Fruit fly (Drosophila melanogaster) whole organism, prepupa: ENCODE results near the gene CG12362.
A peak's percentile ranks its signal among the peaks of the same experiment; 100 is the strongest.

Experiments
- Blimp-1 ChIP-seq: fragments of 200-800 bp; sonication (Bioruptor generic); optimal IDR thresholded peaks from 3 replicates; lab custom pipeline; 2017; ENCODE audit warnings: missing biosample characterization, missing genetic modification characterization, mild to moderate bottlenecking, moderate library complexity, missing genetic modification reagents
- CG10631 ChIP-seq: fragments of 200-800 bp; sonication (Bioruptor generic); optimal IDR thresholded peaks from 2 replicates; lab custom pipeline; 2016; ENCODE audit warnings: missing biosample characterization, missing genetic modification characterization
- CG10669 ChIP-seq: fragments of 200-800 bp; sonication (Bioruptor generic); optimal IDR thresholded peaks from 3 replicates; lab custom pipeline; 2018; ENCODE audit warnings: missing biosample characterization, mild to moderate bottlenecking, missing genetic modification characterization, moderate library complexity
- CG11294 ChIP-seq: fragments of 200-800 bp; sonication (Bioruptor generic); IDR thresholded peaks from 2 replicates; pipeline ENCODE4 v1.3.6; 2022; ENCODE audit warnings: missing biosample characterization, missing genetic modification characterization
- CG11902 ChIP-seq: fragments of 200-800 bp; sonication (Bioruptor generic); optimal IDR thresholded peaks from 3 replicates; lab custom pipeline; 2016; ENCODE audit warnings: missing biosample characterization, missing genetic modification characterization
- CG15336 ChIP-seq: fragments of 200-800 bp; sonication (Bioruptor generic); IDR thresholded peaks from 2 replicates; pipeline ENCODE4 v1.3.6; 2022; ENCODE audit warnings: missing biosample characterization, missing genetic modification characterization
- CG1621 ChIP-seq: fragments of 200-800 bp; sonication (Bioruptor generic); optimal IDR thresholded peaks from 3 replicates; lab custom pipeline; 2018; ENCODE audit warnings: missing biosample characterization, mild to moderate bottlenecking, missing genetic modification characterization
- CG16779 ChIP-seq: fragments of 200-800 bp; sonication (Bioruptor generic); optimal IDR thresholded peaks from 3 replicates; lab custom pipeline; 2017; ENCODE audit warnings: missing biosample characterization, mild to moderate bottlenecking, missing genetic modification characterization
- CG31627 ChIP-seq: fragments of 200-800 bp; sonication (Bioruptor generic); optimal IDR thresholded peaks from 3 replicates; lab custom pipeline; 2016; ENCODE audit warnings: missing biosample characterization, missing genetic modification characterization
- CG32006 ChIP-seq: fragments of 200-800 bp; sonication (Bioruptor generic); optimal IDR thresholded peaks from 3 replicates; lab custom pipeline; 2017; ENCODE audit warnings: missing biosample characterization, mild to moderate bottlenecking, missing genetic modification characterization
- CG34406 ChIP-seq: fragments of 200-800 bp; sonication (Bioruptor generic); optimal IDR thresholded peaks from 3 replicates; lab custom pipeline; 2016; ENCODE audit warnings: missing biosample characterization, missing genetic modification characterization
- CG3919 ChIP-seq: fragments of 200-800 bp; sonication (Bioruptor generic); optimal IDR thresholded peaks from 3 replicates; lab custom pipeline; 2016; ENCODE audit warnings: missing biosample characterization, missing genetic modification characterization
- CG6163 ChIP-seq: fragments of 200-800 bp; sonication (Bioruptor generic); IDR thresholded peaks from 3 replicates; pipeline ENCODE4 v1.3.6; 2022; ENCODE audit warnings: missing biosample characterization, missing genetic modification characterization
- CG6792 ChIP-seq: fragments of 200-800 bp; sonication (Bioruptor generic); optimal IDR thresholded peaks from 3 replicates; lab custom pipeline; 2016; ENCODE audit warnings: missing biosample characterization, missing genetic modification characterization
- CG6808 ChIP-seq: fragments of 200-800 bp; sonication (Bioruptor generic); optimal IDR thresholded peaks from 3 replicates; lab custom pipeline; 2017; ENCODE audit warnings: missing biosample characterization, missing genetic modification characterization, mild to moderate bottlenecking, moderate library complexity, missing genetic modification reagents
- CG6854 ChIP-seq: fragments of 200-800 bp; sonication (Bioruptor generic); optimal IDR thresholded peaks from 2 replicates; lab custom pipeline; 2017; ENCODE audit warnings: missing biosample characterization, mild to moderate bottlenecking, missing genetic modification characterization
- CG8119 ChIP-seq: fragments of 200-800 bp; sonication (Bioruptor generic); IDR thresholded peaks from 3 replicates; pipeline ENCODE4 v1.3.6; 2022; ENCODE audit warnings: missing biosample characterization, missing genetic modification characterization
- CG8319 ChIP-seq: fragments of 200-800 bp; sonication (Bioruptor generic); optimal IDR thresholded peaks from 3 replicates; lab custom pipeline; 2016; ENCODE audit warnings: missing biosample characterization, missing genetic modification characterization
- CG9139 ChIP-seq: fragments of 200-800 bp; sonication (Bioruptor generic); optimal IDR thresholded peaks from 3 replicates; lab custom pipeline; 2017; ENCODE audit warnings: missing biosample characterization, mild to moderate bottlenecking, missing genetic modification characterization
- Eip75B ChIP-seq: fragments of 200-800 bp; sonication (Bioruptor generic); optimal IDR thresholded peaks from 3 replicates; lab custom pipeline; 2016; ENCODE audit warnings: missing biosample characterization, missing genetic modification characterization
- Eip78C ChIP-seq: fragments of 200-800 bp; sonication (Bioruptor generic); peaks from one replicate; lab custom pipeline; 2016; ENCODE audit warnings: missing biosample characterization, missing genetic modification characterization
- Eip93F ChIP-seq: fragments of 200-800 bp; sonication (Bioruptor generic); optimal IDR thresholded peaks from 2 replicates; lab custom pipeline; 2016; ENCODE audit warnings: missing biosample characterization, mild to moderate bottlenecking, missing genetic modification characterization
- Ets21C ChIP-seq: fragments of 200-800 bp; sonication (Bioruptor generic); optimal IDR thresholded peaks from 3 replicates; lab custom pipeline; 2016; ENCODE audit warnings: missing biosample characterization, missing genetic modification characterization
- Ets96B ChIP-seq: fragments of 200-800 bp; optimal IDR thresholded peaks from 2 replicates; lab custom pipeline; 2019; ENCODE audit warnings: missing biosample characterization, mild to moderate bottlenecking, missing genetic modification characterization, moderate library complexity
- Hr38 ChIP-seq: sonication (Bioruptor generic); optimal IDR thresholded peaks from 2 replicates; lab custom pipeline; 2016; ENCODE audit warnings: missing biosample characterization, missing genetic modification characterization
- Lpt ChIP-seq: fragments of 200-800 bp; sonication (Bioruptor generic); optimal IDR thresholded peaks from 3 replicates; lab custom pipeline; 2016; ENCODE audit warnings: missing biosample characterization, missing genetic modification characterization
- Met ChIP-seq: fragments of 200-800 bp; sonication (Bioruptor generic); optimal IDR thresholded peaks from 3 replicates; lab custom pipeline; 2016; ENCODE audit warnings: missing biosample characterization, missing genetic modification characterization
- OdsH ChIP-seq: fragments of 200-800 bp; sonication (Bioruptor generic); optimal IDR thresholded peaks from 3 replicates; lab custom pipeline; 2016; ENCODE audit warnings: missing biosample characterization, missing genetic modification characterization
- Sox102F ChIP-seq: fragments of 200-800 bp; sonication (Bioruptor generic); optimal IDR thresholded peaks from 2 replicates; lab custom pipeline; 2016; ENCODE audit warnings: missing biosample characterization, mild to moderate bottlenecking, missing genetic modification characterization
- Sox14 ChIP-seq: fragments of 200-800 bp; sonication (Bioruptor generic); optimal IDR thresholded peaks from 3 replicates; lab custom pipeline; 2016; ENCODE audit warnings: missing biosample characterization, missing genetic modification characterization
- Sox15 ChIP-seq: fragments of 200-800 bp; sonication (Bioruptor generic); optimal IDR thresholded peaks from 3 replicates; lab custom pipeline; 2016; ENCODE audit warnings: missing biosample characterization, missing genetic modification characterization
- achi ChIP-seq: fragments of 200-800 bp; sonication (Bioruptor generic); optimal IDR thresholded peaks from 3 replicates; lab custom pipeline; 2016; ENCODE audit warnings: missing biosample characterization, missing genetic modification characterization
- cyc ChIP-seq: fragments of 200-800 bp; sonication (Bioruptor generic); optimal IDR thresholded peaks from 3 replicates; lab custom pipeline; 2016; ENCODE audit warnings: missing biosample characterization, missing genetic modification characterization
- dac ChIP-seq: fragments of 200-800 bp; sonication (Bioruptor generic); optimal IDR thresholded peaks from 2 replicates; lab custom pipeline; 2017; ENCODE audit warnings: missing biosample characterization, mild to moderate bottlenecking, missing genetic modification characterization
- eg ChIP-seq: fragments of 200-800 bp; sonication (Bioruptor generic); IDR thresholded peaks from 3 replicates; pipeline ENCODE4 v1.3.6; 2022; ENCODE audit warnings: missing biosample characterization, missing genetic modification characterization
- esn ChIP-seq: fragments of 200-800 bp; sonication (Bioruptor generic); optimal IDR thresholded peaks from 2 replicates; lab custom pipeline; 2016; ENCODE audit warnings: missing biosample characterization, mild to moderate bottlenecking, missing genetic modification characterization, moderate library complexity
- fkh ChIP-seq: fragments of 200-800 bp; sonication (Bioruptor generic); optimal IDR thresholded peaks from 3 replicates; lab custom pipeline; 2017; ENCODE audit warnings: missing biosample characterization, mild to moderate bottlenecking, missing genetic modification characterization, moderate library complexity
- lz ChIP-seq: fragments of 200-800 bp; sonication (Bioruptor generic); optimal IDR thresholded peaks from 3 replicates; lab custom pipeline; 2016; ENCODE audit warnings: missing biosample characterization, missing genetic modification characterization
- net ChIP-seq: fragments of 200-800 bp; sonication (Bioruptor generic); optimal IDR thresholded peaks from 3 replicates; lab custom pipeline; 2016; ENCODE audit warnings: missing biosample characterization, missing genetic modification characterization
- salr ChIP-seq, 2 experiments: fragments of 200-800 bp; sonication (Bioruptor generic); optimal IDR thresholded peaks; 3 replicates each; lab custom pipeline; 2016 to 2018; ENCODE audit warnings: missing biosample characterization in 2 of 2, missing genetic modification characterization in 2 of 2, mild to moderate bottlenecking in 1 of 2
- spab ChIP-seq: fragments of 200-800 bp; sonication (Bioruptor generic); optimal IDR thresholded peaks from 2 replicates; lab custom pipeline; 2017; ENCODE audit warnings: missing biosample characterization, mild to moderate bottlenecking, missing genetic modification characterization, missing genetic modification reagents
- ss ChIP-seq, 2 experiments: fragments of 200-800 bp; sonication (Bioruptor generic); optimal IDR thresholded peaks; 2 replicates in 1 of 2; 3 replicates in 1 of 2; lab custom pipeline; 2017 to 2018; ENCODE audit warnings: mild to moderate bottlenecking in 2 of 2, missing biosample characterization in 2 of 2, missing genetic modification characterization in 2 of 2, moderate library complexity in 1 of 2
- svp ChIP-seq: fragments of 200-800 bp; sonication (Bioruptor generic); peaks from one replicate; lab custom pipeline; 2016; ENCODE audit warnings: missing biosample characterization, missing genetic modification characterization
- topi ChIP-seq: fragments of 200-800 bp; sonication (Bioruptor generic); optimal IDR thresholded peaks from 3 replicates; lab custom pipeline; 2016; ENCODE audit warnings: missing biosample characterization, missing genetic modification characterization

The CG12362 gene

dm6 chr3L:10390947-10391346, 21.7 kb upstream of the CG12362 start (continued):
- TF ChIP-seq achi (GFP tag; lab: Kevin White, UChicago), result peak; percentile 25
- TF ChIP-seq lz, result no peak
- TF ChIP-seq CG32006 (GFP tag; lab: Kevin White, UChicago), result peak; percentile 74
- TF ChIP-seq CG6163 (GFP tag; lab: Robert Waterston, UW), result no peak
- no peak for TF ChIP-seq CG9139 (GFP tag; lab: Kevin White, UChicago)
- no peak for TF ChIP-seq CG11294 (GFP tag; lab: Robert Waterston, UW)
- TF ChIP-seq CG1621 (tag; lab: Kevin White, UChicago), result no peak

- TF ChIP-seq CG10669 (GFP tag; lab: Kevin White, UChicago) (no peak), ss (GFP tag; optimal IDR thresholded peaks at IDR 0.05; lab: Kevin White, UChicago) (peak in 1 of 2 experiments; percentile 25), Eip78C (GFP tag; lab: Kevin White, UChicago) (peak; percentile 13)
Measured at dm6 chr3L:10392049-10392448, 20.6 kb upstream of the CG12362 start.

- TF ChIP-seq Sox15 (GFP tag; lab: Kevin White, UChicago), result no peak
- TF ChIP-seq svp (GFP tag; lab: Kevin White, UChicago), result peak; percentile 51
Measured at dm6 chr3L:10392585-10393258, 19.9 kb upstream of the CG12362 start.

dm6 chr3L:10396500-10396899, 16.1 kb upstream of the CG12362 start:
- TF ChIP-seq Eip78C (GFP tag; lab: Kevin White, UChicago), result peak; percentile 65
- no peak for TF ChIP-seq svp (GFP tag; lab: Kevin White, UChicago)
- peak; percentile 38 for TF ChIP-seq CG3919 (GFP tag; lab: Kevin White, UChicago)
- TF ChIP-seq CG9139 (GFP tag; lab: Kevin White, UChicago), result no peak
- no peak for TF ChIP-seq Sox15 (GFP tag; lab: Kevin White, UChicago)
- no peak for TF ChIP-seq CG16779 (tag; lab: Kevin White, UChicago)
- TF ChIP-seq cyc (GFP tag; lab: Kevin White, UChicago), result no peak
- no peak for TF ChIP-seq CG6792 (GFP tag; lab: Kevin White, UChicago)
- TF ChIP-seq CG6808 (GFP tag; lab: Kevin White, UChicago), result no peak
- no peak for TF ChIP-seq spab (GFP tag; lab: Kevin White, UChicago)
- TF ChIP-seq achi (GFP tag; lab: Kevin White, UChicago), result peak; percentile 36
- TF ChIP-seq Sox102F, result no peak
- TF ChIP-seq eg, result peak; percentile 54
- TF ChIP-seq Blimp-1 (GFP tag; lab: Kevin White, UChicago), result no peak
- TF ChIP-seq Sox14 (GFP tag; lab: Kevin White, UChicago), result peak; percentile 4
- TF ChIP-seq CG8319, result no peak
- TF ChIP-seq Ets21C (GFP tag; lab: Kevin White, UChicago), result no peak
- peak; percentile 28 for TF ChIP-seq Ets96B (tag; lab: Kevin White, UChicago)
- no peak for TF ChIP-seq CG11902 (GFP tag; lab: Kevin White, UChicago)
- TF ChIP-seq CG6854 (GFP tag; lab: Kevin White, UChicago), result no peak
- TF ChIP-seq CG6163 (GFP tag; lab: Robert Waterston, UW), result peak; percentile 48; the same call in 2 of the 3 replicates
- no peak for TF ChIP-seq CG34406 (GFP tag; lab: Kevin White, UChicago)
- no peak for TF ChIP-seq CG11294 (GFP tag; lab: Robert Waterston, UW)
- no peak for TF ChIP-seq net (GFP tag; lab: Kevin White, UChicago)
- peak; percentile 74 for TF ChIP-seq CG8119 (GFP tag; lab: Robert Waterston, UW)
- no peak for TF ChIP-seq Eip93F
- TF ChIP-seq CG15336 (GFP tag; lab: Robert Waterston, UW), result peak; percentile 72
- TF ChIP-seq OdsH (GFP tag; lab: Kevin White, UChicago), result peak; percentile 25
- no peak for TF ChIP-seq Met (GFP tag; lab: Kevin White, UChicago)
- TF ChIP-seq Lpt, result no peak
- TF ChIP-seq ss (GFP tag; optimal IDR thresholded peaks at IDR 0.05; lab: Kevin White, UChicago), result no peak
- TF ChIP-seq dac (GFP tag; lab: Kevin White, UChicago), result no peak
- no peak for TF ChIP-seq CG1621 (tag; lab: Kevin White, UChicago)
- TF ChIP-seq Eip75B (GFP tag; lab: Kevin White, UChicago), result no peak
- TF ChIP-seq fkh (GFP tag; lab: Kevin White, UChicago), result no peak
- no peak for TF ChIP-seq topi (GFP tag; lab: Kevin White, UChicago)
- no peak for TF ChIP-seq Hr38 (GFP tag; lab: Kevin White, UChicago)
- TF ChIP-seq esn (GFP tag; lab: Kevin White, UChicago), result no peak
- TF ChIP-seq CG10631 (GFP tag; lab: Kevin White, UChicago), result peak; percentile 53
- peak in 1 of 2 experiments; percentile 61 for TF ChIP-seq salr (GFP tag; optimal IDR thresholded peaks at IDR 0.05; lab: Kevin White, UChicago)
- TF ChIP-seq CG31627, result no peak
